Fruit fly (Drosophila melanogaster): ENCODE results near the gene mRpL13.

DNA sequence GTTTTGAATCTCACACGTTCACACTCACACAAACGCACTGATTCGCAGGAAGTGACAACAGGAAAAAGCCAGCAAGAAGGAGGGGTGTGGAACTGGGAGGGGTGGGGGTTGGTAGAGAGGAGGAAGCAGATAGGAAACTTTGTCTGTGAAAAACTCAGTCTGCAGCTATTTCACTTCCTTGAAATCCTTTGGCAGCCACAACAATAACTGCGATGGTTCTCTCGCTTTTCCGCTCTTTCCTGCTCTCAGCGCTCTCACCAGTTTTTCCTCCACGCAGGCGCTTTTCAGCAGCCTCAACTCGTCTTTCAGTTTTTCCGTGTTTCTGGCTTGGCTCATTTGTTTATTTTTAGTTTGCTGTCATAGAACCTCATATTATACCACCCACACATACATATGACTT lies 12.2 kb downstream of the mRpL13 start:
- TF ChIP-seq ttk (optimal IDR thresholded peaks at IDR 0.05) (no peak), Sin3A (optimal IDR thresholded peaks at IDR 0.05) (no peak), insv (optimal IDR thresholded peaks at IDR 0.05) (no peak), Myc (optimal IDR thresholded peaks at IDR 0.05) (no peak), h (optimal IDR thresholded peaks at IDR 0.05) (no peak)

Data from Kc167 (cell line).